Fruit fly (Drosophila melanogaster) whole organism, prepupa: ENCODE results near the gene CG12256.

ENCODE experiments used
- CG11762 ChIP-seq: fragments of 200-800 bp; sonication (Bioruptor generic); optimal IDR thresholded peaks from 3 replicates; lab custom pipeline; 2016; ENCODE audit warnings: missing biosample characterization, missing genetic modification characterization; ENCODE audit not compliant: insufficient read depth
- CG8119 ChIP-seq: fragments of 200-800 bp; sonication (Bioruptor generic); IDR thresholded peaks from 3 replicates; pipeline ENCODE4 v1.3.6; 2022; ENCODE audit warnings: missing biosample characterization, missing genetic modification characterization
- CG9139 ChIP-seq: fragments of 200-800 bp; sonication (Bioruptor generic); optimal IDR thresholded peaks from 3 replicates; lab custom pipeline; 2017; ENCODE audit warnings: missing biosample characterization, mild to moderate bottlenecking, missing genetic modification characterization
- cyc ChIP-seq: fragments of 200-800 bp; sonication (Bioruptor generic); optimal IDR thresholded peaks from 3 replicates; lab custom pipeline; 2016; ENCODE audit warnings: missing biosample characterization, missing genetic modification characterization
- dsx ChIP-seq: fragments of 200-800 bp; optimal IDR thresholded peaks from 3 replicates; lab custom pipeline; 2019; ENCODE audit warnings: missing biosample characterization, mild to moderate bottlenecking, missing genetic modification characterization, moderate library complexity; ENCODE audit not compliant: poor library complexity, severe bottlenecking
- vri ChIP-seq: fragments of 200-800 bp; sonication (Bioruptor generic); optimal IDR thresholded peaks from 3 replicates; lab custom pipeline; 2016; ENCODE audit warnings: missing biosample characterization, mild to moderate bottlenecking, missing genetic modification characterization

dm6 chr3R:12250204-12250603 lies 24.1 kb upstream of the CG12256 start:
- TF ChIP-seq dsx (GFP tag; lab: Kevin White, UChicago) (no peak), CG11762 (GFP tag; lab: Kevin White, UChicago) (no peak), CG8119 (no peak), cyc (GFP tag; lab: Kevin White, UChicago) (no peak), vri (GFP tag; lab: Kevin White, UChicago) (no peak), CG9139 (GFP tag; lab: Kevin White, UChicago) (no peak)
